Worm (Caenorhabditis elegans): ENCODE measurements around the gene C49F5.8.
"Not testable (repeated sequence)": the region's sequence is repeated elsewhere in the genome, so short reads cannot be mapped to it uniquely, and the experiment has no call there.

C49F5.8 gene

DNA sequence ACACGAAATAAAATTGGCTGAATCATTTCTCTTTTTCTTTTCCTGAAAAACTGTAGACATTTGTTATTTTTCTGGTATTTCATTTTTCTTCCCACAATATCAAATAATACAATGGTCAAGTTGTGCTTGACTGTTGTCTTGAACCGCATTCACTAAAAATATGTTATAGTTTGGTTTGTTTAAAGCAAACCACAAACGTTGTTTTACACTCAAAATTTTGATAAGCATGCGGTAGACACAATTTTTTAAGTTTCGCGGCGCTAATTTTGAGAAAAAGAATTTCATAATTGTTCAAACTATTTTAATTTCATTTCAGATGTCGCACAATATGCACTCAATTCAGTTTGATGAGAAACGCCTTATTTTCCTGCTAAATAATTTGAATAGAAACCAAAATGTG is 4.8 kb upstream of the C49F5.8 start, which contains the start of gene T08D10.3:
Gene T08D10.3, plus strand, starts transcription at position 301 of the 400 bp plus-strand sequence.
- no peak for TF ChIP-seq nhr-2 (tag; optimal IDR thresholded peaks at IDR 0.05)
- TF ChIP-seq unc-120 (tag; optimal IDR thresholded peaks at IDR 0.05; ENCODE audit: poor library complexity, severe bottlenecking), result no peak

- no peak for TF ChIP-seq ces-1 (GFP tag; optimal IDR thresholded peaks at IDR 0.05)
- TF ChIP-seq ceh-39 (tag; optimal IDR thresholded peaks at IDR 0.05), result no peak
- TF ChIP-seq ztf-11 (tag; optimal IDR thresholded peaks at IDR 0.05), result no peak
- TF ChIP-seq hlh-1 (tag; optimal IDR thresholded peaks at IDR 0.05), result no peak
- TF ChIP-seq cnd-1 (tag; optimal IDR thresholded peaks at IDR 0.05), result no peak
- no peak for TF ChIP-seq elt-1 (tag; optimal IDR thresholded peaks at IDR 0.05; ENCODE audit: borderline replicate concordance, insufficient read depth)
- TF ChIP-seq sptf-1 (tag; optimal IDR thresholded peaks at IDR 0.05), result no peak
- TF ChIP-seq ceh-83 (GFP tag; optimal IDR thresholded peaks at IDR 0.05), result no peak
Measured at ce11 chrX:11957246-11957645, 2.7 kb upstream of the C49F5.8 start, which contains the start of gene T08D10.5. T08D10.5 (plus strand) TSS chrX:11957546.

- TF ChIP-seq M03D4.4 (tag; optimal IDR thresholded peaks at IDR 0.05); elt-1 (tag; optimal IDR thresholded peaks at IDR 0.05; ENCODE audit: borderline replicate concordance, insufficient read depth); bed-3 (GFP tag; optimal IDR thresholded peaks at IDR 0.05): not testable (repeated sequence)
Measured at ce11 chrX:11961103-11961502, 1.2 kb downstream of the C49F5.8 start, which contains the start of gene C49F5.13. C49F5.13 (plus strand) TSS chrX:11961403.

- no peak for TF ChIP-seq zip-8 (tag; optimal IDR thresholded peaks at IDR 0.05)
- no peak for TF ChIP-seq mab-5 (tag; optimal IDR thresholded peaks at IDR 0.05)
- TF ChIP-seq mls-2 (tag; optimal IDR thresholded peaks at IDR 0.05), result no peak
- TF ChIP-seq nhr-237 (tag; optimal IDR thresholded peaks at IDR 0.05), result no peak
Measured at ce11 chrX:11962050-11962788, 2.3 kb downstream of the C49F5.8 start.

- peak; percentile 91 for TF ChIP-seq elt-1 (tag; optimal IDR thresholded peaks at IDR 0.05; ENCODE audit: borderline replicate concordance, insufficient read depth)
- peak; percentile 21 for TF ChIP-seq unc-62 (GFP tag; optimal IDR thresholded peaks at IDR 0.05)
- no peak for TF ChIP-seq nhr-76 (tag; optimal IDR thresholded peaks at IDR 0.05)
Measured at ce11 chrX:11963659-11964058, 3.7 kb downstream of the C49F5.8 start.

ce11 chrX:11964555-11964954 is 4.6 kb downstream of the C49F5.8 start:
- TF ChIP-seq drap-1 (GFP tag; optimal IDR thresholded peaks at IDR 0.05) (no peak), mab-5 (tag; optimal IDR thresholded peaks at IDR 0.05) (no peak), elt-3 (tag; optimal IDR thresholded peaks at IDR 0.05) (no peak), pha-4 (tag; optimal IDR thresholded peaks at IDR 0.05) (no peak), sem-2 (GFP tag; optimal IDR thresholded peaks at IDR 0.05) (no peak), ztf-11 (tag; optimal IDR thresholded peaks at IDR 0.05) (no peak), nhr-237 (tag; optimal IDR thresholded peaks at IDR 0.05) (no peak)

- TF ChIP-seq nhr-237 (tag; optimal IDR thresholded peaks at IDR 0.05) (no peak), M03D4.4 (tag; optimal IDR thresholded peaks at IDR 0.05) (no peak), cnd-1 (tag; optimal IDR thresholded peaks at IDR 0.05) (no peak), nhr-76 (tag; optimal IDR thresholded peaks at IDR 0.05) (no peak), lin-32 (GFP tag; optimal IDR thresholded peaks at IDR 0.05) (no peak), nhr-28 (tag; optimal IDR thresholded peaks at IDR 0.05) (no peak), pha-4 (tag; optimal IDR thresholded peaks at IDR 0.05) (no peak), nhr-2 (tag; optimal IDR thresholded peaks at IDR 0.05) (no peak), elt-3 (tag; optimal IDR thresholded peaks at IDR 0.05) (no peak), ham-2 (GFP tag; optimal IDR thresholded peaks at IDR 0.05) (no peak), ztf-11 (tag; optimal IDR thresholded peaks at IDR 0.05) (no peak), sptf-1 (tag; optimal IDR thresholded peaks at IDR 0.05) (no peak), flh-1 (GFP tag; optimal IDR thresholded peaks at IDR 0.05) (no peak), nhr-12 (tag; optimal IDR thresholded peaks at IDR 0.05) (no peak)
Measured at ce11 chrX:11965163-11965562, 5.2 kb downstream of the C49F5.8 start.

All from whole organism, mixed stage, embryonic.